Worm (Caenorhabditis elegans): ENCODE results near the gene Y54E2A.9.

Gene Y54E2A.9

DNA sequence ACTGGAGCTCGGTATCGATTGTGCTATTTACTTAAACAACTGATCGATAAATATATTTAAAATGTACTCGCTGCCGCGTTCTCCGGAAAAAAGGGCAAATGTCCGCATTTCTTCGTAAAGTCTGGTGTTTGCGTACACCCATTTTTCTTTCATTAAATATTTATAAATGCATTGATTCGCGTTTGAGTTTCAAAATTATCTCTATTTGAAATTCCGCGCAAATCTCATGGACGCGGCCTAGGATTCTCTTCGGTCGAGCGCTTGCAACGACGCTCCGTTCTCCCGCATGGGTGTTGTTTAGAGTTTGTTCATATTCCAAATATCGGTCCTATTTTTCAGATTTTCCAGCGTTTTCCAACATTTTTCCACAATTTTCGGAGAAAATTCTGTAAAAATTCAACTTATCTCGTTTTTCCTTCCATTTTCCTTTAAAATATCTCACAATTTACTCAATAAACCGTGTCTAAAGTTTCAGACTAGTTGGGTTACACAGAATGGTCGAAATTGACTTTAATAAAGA lies 9.2 kb upstream of the Y54E2A.9 start, which contains the start of gene eif-3.B:
Gene eif-3.B (plus strand): TSS at position 470 of the 520 bp plus-strand sequence.
- TF ChIP-seq dmd-4 (tag; optimal IDR thresholded peaks at IDR 0.05) (peak; percentile 22), elt-1 (tag; optimal IDR thresholded peaks at IDR 0.05) (no peak), mab-5 (tag; optimal IDR thresholded peaks at IDR 0.05) (peak; percentile 78), aly-2 (tag; optimal IDR thresholded peaks at IDR 0.05) (no peak), sma-3 (GFP tag; optimal IDR thresholded peaks at IDR 0.05) (peak; percentile 95), R02D3.7 (tag; optimal IDR thresholded peaks at IDR 0.05) (peak; percentile 38), nhr-237 (tag; optimal IDR thresholded peaks at IDR 0.05) (no peak), egl-27 (tag; optimal IDR thresholded peaks at IDR 0.05) (peak; percentile 80), blmp-1 (tag; optimal IDR thresholded peaks at IDR 0.05; ENCODE audit: insufficient read depth) (peak; percentile 75), Y55F3AM.14 (GFP tag; optimal IDR thresholded peaks at IDR 0.05) (no peak), nhr-21 (tag; optimal IDR thresholded peaks at IDR 0.05) (peak; percentile 88), nhr-10 (tag; optimal IDR thresholded peaks at IDR 0.05) (peak; percentile 17), skn-1 (tag; optimal IDR thresholded peaks at IDR 0.05) (peak; percentile 15), snpc-4 (tag; optimal IDR thresholded peaks at IDR 0.05) (peak; percentile 93), gmeb-1 (tag; optimal IDR thresholded peaks at IDR 0.05) (peak; percentile 98), nhr-23 (tag; optimal IDR thresholded peaks at IDR 0.05) (no peak), zag-1 (tag; optimal IDR thresholded peaks at IDR 0.05) (peak; percentile 74), unc-55 (GFP tag; optimal IDR thresholded peaks at IDR 0.05) (peak; percentile 98), alr-1 (tag; optimal IDR thresholded peaks at IDR 0.05) (no peak), nhr-25 (tag; optimal IDR thresholded peaks at IDR 0.05) (peak; percentile 86), peb-1 (tag; optimal IDR thresholded peaks at IDR 0.05) (no peak), nhr-11 (tag; optimal IDR thresholded peaks at IDR 0.05) (no peak), C34F6.9 (tag; optimal IDR thresholded peaks at IDR 0.05) (peak; percentile 95), F13H6.1 (tag; optimal IDR thresholded peaks at IDR 0.05) (peak; percentile 95), ama-1 (optimal IDR thresholded peaks at IDR 0.05) (no peak), ZK546.5 (tag; optimal IDR thresholded peaks at IDR 0.05) (peak; percentile 38), nhr-6 (tag; optimal IDR thresholded peaks at IDR 0.05) (peak; percentile 80), lin-13 (GFP tag; optimal IDR thresholded peaks at IDR 0.05) (peak; percentile 94), unc-39 (tag; optimal IDR thresholded peaks at IDR 0.05) (no peak), mbf-1 (tag; optimal IDR thresholded peaks at IDR 0.05) (no peak), ztf-4 (tag; optimal IDR thresholded peaks at IDR 0.05) (peak; percentile 90), crh-2 (tag; optimal IDR thresholded peaks at IDR 0.05) (peak; percentile 94), sem-4 (tag; optimal IDR thresholded peaks at IDR 0.05) (peak; percentile 84), elt-3 (tag; optimal IDR thresholded peaks at IDR 0.05) (no peak), nhr-77 (tag; optimal IDR thresholded peaks at IDR 0.05) (peak; percentile 82), ceh-82 (tag; optimal IDR thresholded peaks at IDR 0.05) (peak; percentile 41), ceh-16 (tag; optimal IDR thresholded peaks at IDR 0.05) (peak; percentile 65), mdl-1 (tag; optimal IDR thresholded peaks at IDR 0.05) (peak in 1 of 2 experiments; percentile 59), lin-39 (tag; optimal IDR thresholded peaks at IDR 0.05) (no peak), nhr-129 (tag; optimal IDR thresholded peaks at IDR 0.05) (peak; percentile 81), fos-1 (tag; optimal IDR thresholded peaks at IDR 0.05) (peak; percentile 78), ztf-11 (tag; optimal IDR thresholded peaks at IDR 0.05) (no peak), lsy-2 (tag; optimal IDR thresholded peaks at IDR 0.05) (peak; percentile 88 to 95), ztf-1 (GFP tag; conservative IDR thresholded peaks at IDR 0.05) (no peak), unc-62 (GFP tag; optimal IDR thresholded peaks at IDR 0.05) (no peak), lin-11 (tag; optimal IDR thresholded peaks at IDR 0.05) (peak; percentile 97), sma-9 (GFP tag; optimal IDR thresholded peaks at IDR 0.05) (peak; percentile 96), sma-9 (tag; optimal IDR thresholded peaks at IDR 0.05) (no peak), nhr-12 (tag; optimal IDR thresholded peaks at IDR 0.05) (no peak)

Data from whole organism, L2 larva.